Worm (Caenorhabditis elegans): Measurements from ENCODE around the gene repo-1.

The repo-1 gene

DNA sequence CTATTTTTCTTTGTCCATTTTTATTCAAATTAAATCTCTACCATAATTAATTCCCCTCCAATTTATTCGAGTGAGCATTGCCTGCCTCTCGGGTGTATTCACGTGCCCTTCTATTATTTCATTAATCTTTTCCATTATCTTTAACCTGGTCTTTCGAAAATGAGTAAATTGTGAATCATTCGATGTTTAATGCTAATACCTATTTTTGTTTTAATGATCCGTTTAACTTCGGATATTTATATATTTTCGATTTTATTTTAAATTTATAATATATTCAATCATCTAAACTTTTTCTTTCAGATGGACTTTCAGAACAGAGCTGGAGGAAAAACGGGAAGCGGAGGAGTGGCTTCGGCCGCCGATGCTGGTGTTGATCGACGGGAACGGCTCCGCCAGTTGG, at the start of gene repo-1:
Gene repo-1, plus strand, starts transcription at position 301 of the 400 bp plus-strand sequence.
- no peak for TF ChIP-seq tbx-8 (GFP tag; optimal IDR thresholded peaks at IDR 0.05)

DNA sequence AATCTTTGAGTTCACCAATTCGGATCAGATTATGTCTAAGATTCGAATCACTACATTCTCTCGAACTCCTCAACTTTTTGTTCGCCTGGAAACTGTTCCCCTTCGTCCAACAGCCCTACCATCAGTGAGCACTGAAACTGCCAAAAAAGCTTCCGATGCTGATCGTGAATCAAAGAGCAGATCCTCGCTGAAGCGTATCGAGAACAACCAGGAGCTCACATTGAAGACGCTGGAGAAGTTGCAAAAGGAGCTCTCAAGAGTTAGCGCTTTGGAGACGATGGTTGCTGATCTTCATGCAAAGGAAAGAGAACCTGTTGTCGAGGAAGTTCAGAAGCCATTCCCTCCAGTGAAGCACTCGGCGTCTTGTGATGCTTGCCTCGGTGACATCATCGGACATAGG, 49.5 kb upstream of the repo-1 start:
- TF ChIP-seq lin-13 (tag; optimal IDR thresholded peaks at IDR 0.05) = no peak
- no peak for TF ChIP-seq mls-2 (tag; optimal IDR thresholded peaks at IDR 0.05)
- no peak for TF ChIP-seq nhr-76 (tag; optimal IDR thresholded peaks at IDR 0.05)
- TF ChIP-seq bed-3 (GFP tag; optimal IDR thresholded peaks at IDR 0.05) = no peak

DNA sequence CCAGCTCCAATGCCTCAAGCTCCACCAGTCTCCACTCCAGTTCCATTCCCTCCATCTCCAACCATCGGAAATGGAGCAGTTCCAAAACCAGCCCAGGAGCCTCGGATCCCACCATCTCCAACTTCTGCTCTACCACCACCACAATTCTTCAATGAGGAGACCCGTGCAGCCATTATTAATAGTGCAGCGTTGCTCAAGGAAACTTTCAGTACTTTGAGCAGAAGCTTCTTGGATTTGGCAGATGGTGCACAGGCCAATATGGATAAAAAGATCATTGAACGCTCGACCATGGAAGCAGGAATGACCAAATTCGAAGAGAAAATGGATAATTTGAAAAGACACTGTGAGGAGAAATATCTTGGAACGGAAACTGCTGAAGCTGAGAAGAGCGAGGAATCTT, 48.9 kb upstream of the repo-1 start:
- TF ChIP-seq nhr-12 (tag; optimal IDR thresholded peaks at IDR 0.05) = no peak
- no peak for TF ChIP-seq nhr-237 (tag; optimal IDR thresholded peaks at IDR 0.05)
- no peak for TF ChIP-seq ham-2 (GFP tag; optimal IDR thresholded peaks at IDR 0.05)
- TF ChIP-seq snpc-4 (tag; optimal IDR thresholded peaks at IDR 0.05) = no peak
- TF ChIP-seq tbx-8 (GFP tag; optimal IDR thresholded peaks at IDR 0.05) = no peak
- TF ChIP-seq elt-1 (tag; optimal IDR thresholded peaks at IDR 0.05; ENCODE audit: borderline replicate concordance, insufficient read depth) = no peak
- TF ChIP-seq drap-1 (GFP tag; optimal IDR thresholded peaks at IDR 0.05) = no peak
- TF ChIP-seq unc-39 (tag; optimal IDR thresholded peaks at IDR 0.05) = no peak
- no peak for TF ChIP-seq M03D4.4 (tag; optimal IDR thresholded peaks at IDR 0.05)
- no peak for TF ChIP-seq sptf-1 (tag; optimal IDR thresholded peaks at IDR 0.05)
- TF ChIP-seq mep-1 (tag; optimal IDR thresholded peaks at IDR 0.05) = no peak
- TF ChIP-seq ceh-83 (GFP tag; optimal IDR thresholded peaks at IDR 0.05) = no peak

DNA sequence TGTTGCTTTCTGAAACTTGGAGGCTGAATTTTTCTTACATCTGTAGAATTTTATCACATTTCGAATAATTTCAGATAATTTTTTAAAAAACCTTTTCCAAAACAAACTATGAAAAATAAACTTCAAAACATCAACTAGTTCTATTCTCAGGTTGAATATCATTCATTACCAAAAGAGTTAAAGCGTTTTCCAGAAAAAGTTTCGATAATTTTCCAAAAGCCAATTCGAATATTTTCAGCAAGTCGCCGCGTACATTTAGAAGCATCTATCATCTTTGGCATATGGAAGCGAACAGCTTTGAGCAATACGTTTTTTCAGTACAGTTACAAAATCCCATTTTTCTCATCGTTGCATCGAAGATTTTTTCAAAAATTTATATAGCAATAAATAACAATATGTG, 47.4 kb upstream of the repo-1 start:
- TF ChIP-seq mls-2 (tag; optimal IDR thresholded peaks at IDR 0.05) (no peak), ceh-83 (GFP tag; optimal IDR thresholded peaks at IDR 0.05) (no peak), unc-62 (GFP tag; optimal IDR thresholded peaks at IDR 0.05) (no peak), nhr-76 (tag; optimal IDR thresholded peaks at IDR 0.05) (no peak), flh-1 (GFP tag; optimal IDR thresholded peaks at IDR 0.05) (no peak), lsy-2 (tag; optimal IDR thresholded peaks at IDR 0.05) (no peak), ces-1 (GFP tag; optimal IDR thresholded peaks at IDR 0.05) (no peak), zip-8 (tag; optimal IDR thresholded peaks at IDR 0.05) (no peak), blmp-1 (tag; optimal IDR thresholded peaks at IDR 0.05) (no peak), snpc-4 (tag; optimal IDR thresholded peaks at IDR 0.05) (no peak), unc-120 (tag; optimal IDR thresholded peaks at IDR 0.05; ENCODE audit: poor library complexity, severe bottlenecking) (no peak)

DNA sequence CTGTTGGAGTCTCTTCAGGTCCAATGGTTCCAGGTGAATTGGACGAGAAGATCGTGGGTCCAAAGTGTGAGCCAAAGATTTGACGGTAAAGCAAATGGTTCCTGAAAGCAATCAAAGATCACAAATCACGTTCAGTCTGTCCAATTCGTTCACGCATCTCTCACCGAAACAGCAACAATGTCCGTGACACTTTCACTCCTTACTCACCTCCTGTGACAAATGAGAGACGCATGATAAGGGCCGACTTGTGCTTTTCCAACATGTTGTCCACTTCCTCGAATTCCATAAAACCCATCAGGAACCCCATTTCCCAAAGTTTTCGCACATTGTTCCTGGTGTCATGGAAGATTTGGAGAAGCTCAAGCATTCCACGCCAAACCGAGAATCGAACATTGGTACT, 43.8 kb upstream of the repo-1 start:
- TF ChIP-seq ztf-11 (tag; optimal IDR thresholded peaks at IDR 0.05) (no peak), blmp-1 (tag; optimal IDR thresholded peaks at IDR 0.05) (no peak), snpc-4 (tag; optimal IDR thresholded peaks at IDR 0.05) (no peak), lin-13 (tag; optimal IDR thresholded peaks at IDR 0.05) (no peak), mab-5 (tag; optimal IDR thresholded peaks at IDR 0.05) (no peak), nhr-237 (tag; optimal IDR thresholded peaks at IDR 0.05) (no peak), ceh-83 (GFP tag; optimal IDR thresholded peaks at IDR 0.05) (no peak), tbx-8 (GFP tag; optimal IDR thresholded peaks at IDR 0.05) (no peak), ham-2 (GFP tag; optimal IDR thresholded peaks at IDR 0.05) (no peak), elt-3 (tag; optimal IDR thresholded peaks at IDR 0.05) (no peak), mls-2 (tag; optimal IDR thresholded peaks at IDR 0.05) (no peak), lin-32 (GFP tag; optimal IDR thresholded peaks at IDR 0.05) (no peak), unc-39 (tag; optimal IDR thresholded peaks at IDR 0.05) (no peak), flh-1 (GFP tag; optimal IDR thresholded peaks at IDR 0.05) (no peak), pha-4 (tag; optimal IDR thresholded peaks at IDR 0.05) (no peak)

DNA sequence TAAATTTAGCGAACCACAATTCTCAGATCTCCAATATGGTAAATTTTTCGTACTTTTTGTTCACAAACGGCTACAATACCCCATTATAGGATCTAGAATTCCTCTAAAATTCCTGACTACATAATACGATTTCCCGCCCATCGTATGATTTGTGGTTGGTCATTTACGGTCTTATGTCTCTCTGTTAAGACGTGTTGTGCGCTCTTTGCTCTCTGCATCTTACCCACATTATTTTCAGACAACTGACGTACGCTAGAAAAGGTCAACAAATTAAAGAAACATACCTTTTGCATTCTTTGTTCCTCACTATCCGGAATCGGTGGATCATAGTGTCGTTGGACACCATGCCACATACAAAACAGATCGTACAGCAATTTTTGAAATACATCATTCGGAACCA, 41.2 kb upstream of the repo-1 start:
- TF ChIP-seq mls-2 (tag; optimal IDR thresholded peaks at IDR 0.05) = no peak
- TF ChIP-seq zip-8 (tag; optimal IDR thresholded peaks at IDR 0.05) = no peak
- TF ChIP-seq ham-2 (GFP tag; optimal IDR thresholded peaks at IDR 0.05) = no peak
- no peak for TF ChIP-seq sptf-1 (tag; optimal IDR thresholded peaks at IDR 0.05)
- no peak for TF ChIP-seq nhr-2 (tag; optimal IDR thresholded peaks at IDR 0.05)
- no peak for TF ChIP-seq M03D4.4 (tag; optimal IDR thresholded peaks at IDR 0.05)
- TF ChIP-seq lsy-2 (tag; optimal IDR thresholded peaks at IDR 0.05) = no peak
- TF ChIP-seq ztf-11 (tag; optimal IDR thresholded peaks at IDR 0.05) = no peak
- TF ChIP-seq unc-120 (tag; optimal IDR thresholded peaks at IDR 0.05; ENCODE audit: poor library complexity, severe bottlenecking) = no peak
- no peak for TF ChIP-seq ceh-39 (tag; optimal IDR thresholded peaks at IDR 0.05)
- no peak for TF ChIP-seq unc-39 (tag; optimal IDR thresholded peaks at IDR 0.05)
- TF ChIP-seq nhr-76 (tag; optimal IDR thresholded peaks at IDR 0.05) = no peak
- no peak for TF ChIP-seq snpc-4 (tag; optimal IDR thresholded peaks at IDR 0.05)
- TF ChIP-seq tbx-8 (GFP tag; optimal IDR thresholded peaks at IDR 0.05) = no peak
- TF ChIP-seq mab-5 (tag; optimal IDR thresholded peaks at IDR 0.05) = no peak
- no peak for TF ChIP-seq ces-1 (GFP tag; optimal IDR thresholded peaks at IDR 0.05)
- TF ChIP-seq ceh-83 (GFP tag; optimal IDR thresholded peaks at IDR 0.05) = no peak
- no peak for TF ChIP-seq bed-3 (GFP tag; optimal IDR thresholded peaks at IDR 0.05)
- TF ChIP-seq cnd-1 (tag; optimal IDR thresholded peaks at IDR 0.05) = no peak
- TF ChIP-seq unc-62 (GFP tag; optimal IDR thresholded peaks at IDR 0.05) = no peak
